Worm (Caenorhabditis elegans): Measurements from ENCODE around the gene cylc-1.
"Not testable (repeated sequence)": the region's sequence is repeated elsewhere in the genome, so short reads cannot be mapped to it uniquely, and the experiment has no call there.

- TF ChIP-seq pqm-1 (tag; optimal IDR thresholded peaks at IDR 0.05); ZK546.5 (tag; optimal IDR thresholded peaks at IDR 0.05); ztf-11 (tag; optimal IDR thresholded peaks at IDR 0.05); ceh-16 (tag; optimal IDR thresholded peaks at IDR 0.05); unc-62 (GFP tag; optimal IDR thresholded peaks at IDR 0.05); nhr-237 (tag; optimal IDR thresholded peaks at IDR 0.05); nhr-77 (tag; optimal IDR thresholded peaks at IDR 0.05); ceh-82 (tag; optimal IDR thresholded peaks at IDR 0.05); nhr-12 (tag; optimal IDR thresholded peaks at IDR 0.05); mml-1 (tag; optimal IDR thresholded peaks at IDR 0.05); elt-2 (tag; optimal IDR thresholded peaks at IDR 0.05); lin-15B (tag; optimal IDR thresholded peaks at IDR 0.05): not testable (repeated sequence)
These were observed 31.2 kb upstream of the cylc-1 start, which contains the start of gene F36H12.9 for ce11 chrIV:5256731-5257130.

Data from whole organism, L3 larva.